Fruit fly (Drosophila melanogaster) whole organism, prepupa: ENCODE data around the gene CG33272.
A peak's percentile ranks its signal among the peaks of the same experiment; 100 is the strongest.

Source experiments
- CG6276 ChIP-seq: fragments of 200-800 bp; sonication (Bioruptor generic); optimal IDR thresholded peaks from 2 replicates; lab custom pipeline; 2017; ENCODE audit warnings: missing biosample characterization, mild to moderate bottlenecking, missing genetic modification characterization
- CG8632 ChIP-seq: fragments of 200-800 bp; sonication (Bioruptor generic); optimal IDR thresholded peaks from 3 replicates; lab custom pipeline; 2016; ENCODE audit warnings: missing biosample characterization, missing genetic modification characterization
- Lpt ChIP-seq: fragments of 200-800 bp; sonication (Bioruptor generic); optimal IDR thresholded peaks from 3 replicates; lab custom pipeline; 2016; ENCODE audit warnings: missing biosample characterization, missing genetic modification characterization
- achi ChIP-seq: fragments of 200-800 bp; sonication (Bioruptor generic); optimal IDR thresholded peaks from 3 replicates; lab custom pipeline; 2016; ENCODE audit warnings: missing biosample characterization, missing genetic modification characterization
- fd59A ChIP-seq: fragments of 200-800 bp; sonication (Bioruptor generic); optimal IDR thresholded peaks from 2 replicates; lab custom pipeline; 2017; ENCODE audit warnings: missing biosample characterization, mild to moderate bottlenecking, missing genetic modification characterization, missing genetic modification reagents

- no peak for TF ChIP-seq fd59A
- TF ChIP-seq Lpt (GFP tag; lab: Kevin White, UChicago): no peak
- TF ChIP-seq CG6276 (GFP tag; lab: Kevin White, UChicago): peak; percentile 22
- TF ChIP-seq CG8632: no peak
- no peak for TF ChIP-seq achi (GFP tag; lab: Kevin White, UChicago)
Observed at dm6 chr3L:11549432-11549831, 39.0 kb upstream of the CG33272 start.
